Worm (Caenorhabditis elegans) whole organism, L2 larva: ENCODE measurements around the gene K02D3.1.
A peak's percentile ranks its signal among the peaks of the same experiment; 100 is the strongest.

Experiments used
- C34F6.9 ChIP-seq: fragments of 150-350 bp; optimal IDR thresholded peaks from 2 replicates; lab custom pipeline; 2014; ENCODE audit warnings: missing biosample characterization, missing genetic modification characterization
- F13H6.1 ChIP-seq: sonication (generic microtip); optimal IDR thresholded peaks from 2 replicates; lab custom pipeline; 2016; ENCODE audit warnings: missing genetic modification characterization, missing compliant biosample characterization
- Y55F3AM.14 ChIP-seq: fragments of 200-800 bp; sonication (Bioruptor generic); optimal IDR thresholded peaks from 2 replicates; lab custom pipeline; 2018; ENCODE audit warnings: mild to moderate bottlenecking, missing genetic modification characterization, missing compliant biosample characterization
- ZK546.5 ChIP-seq: sonication (generic microtip); optimal IDR thresholded peaks from 2 replicates; lab custom pipeline; 2017; ENCODE audit warnings: missing biosample characterization, missing genetic modification characterization
- alr-1 ChIP-seq: fragments of 150-350 bp; optimal IDR thresholded peaks from 2 replicates; lab custom pipeline; 2014; ENCODE audit warnings: missing biosample characterization, missing genetic modification characterization
- ama-1 ChIP-seq: fragments of 150-350 bp; optimal IDR thresholded peaks from 2 replicates; lab custom pipeline; 2018; ENCODE audit warnings: inconsistent platforms
- blmp-1 ChIP-seq: sonication (generic microtip); optimal IDR thresholded peaks from 2 replicates; lab custom pipeline; 2017; ENCODE audit warnings: missing genetic modification characterization, mild to moderate bottlenecking, missing compliant biosample characterization, antibody characterized with exemption, moderate library complexity; ENCODE audit not compliant: insufficient read depth
- ceh-16 ChIP-seq: fragments of 150-350 bp; optimal IDR thresholded peaks from 2 replicates; lab custom pipeline; 2014; ENCODE audit warnings: missing biosample characterization, missing genetic modification characterization
- ceh-82 ChIP-seq: fragments of 150-350 bp; optimal IDR thresholded peaks from 2 replicates; lab custom pipeline; 2014; ENCODE audit warnings: missing biosample characterization, missing genetic modification characterization
- crh-2 ChIP-seq: sonication (generic microtip); optimal IDR thresholded peaks from 2 replicates; lab custom pipeline; 2017; ENCODE audit warnings: missing biosample characterization, missing genetic modification characterization
- dmd-4 ChIP-seq: sonication (generic microtip); optimal IDR thresholded peaks from 2 replicates; lab custom pipeline; 2017; ENCODE audit warnings: missing biosample characterization, missing genetic modification characterization
- egl-27 ChIP-seq: sonication (generic microtip); optimal IDR thresholded peaks from 3 replicates; lab custom pipeline; 2017; ENCODE audit warnings: missing biosample characterization, missing genetic modification reagents, missing genetic modification characterization
- elt-1 ChIP-seq: fragments of 150-350 bp; optimal IDR thresholded peaks from 2 replicates; lab custom pipeline; 2014; ENCODE audit warnings: missing biosample characterization, missing genetic modification characterization
- elt-3 ChIP-seq: sonication (generic microtip); optimal IDR thresholded peaks from 2 replicates; lab custom pipeline; 2017; ENCODE audit warnings: missing biosample characterization, missing genetic modification characterization
- fos-1 ChIP-seq: fragments of 150-350 bp; optimal IDR thresholded peaks from 2 replicates; lab custom pipeline; 2014; ENCODE audit warnings: missing biosample characterization, missing genetic modification characterization
- gmeb-1 ChIP-seq: fragments of 150-350 bp; optimal IDR thresholded peaks from 2 replicates; lab custom pipeline; 2014; ENCODE audit warnings: missing biosample characterization, missing genetic modification characterization
- lin-11 ChIP-seq: fragments of 150-350 bp; sonication (generic microtip); optimal IDR thresholded peaks from 2 replicates; lab custom pipeline; 2014; ENCODE audit warnings: missing biosample characterization, missing genetic modification characterization, inconsistent platforms, mixed read lengths
- lin-13 ChIP-seq: fragments of 150-350 bp; optimal IDR thresholded peaks from 2 replicates; lab custom pipeline; 2014; ENCODE audit warnings: missing biosample characterization, missing genetic modification reagents, missing genetic modification characterization
- lin-39 ChIP-seq: fragments of 150-350 bp; optimal IDR thresholded peaks from 2 replicates; lab custom pipeline; 2014; ENCODE audit warnings: missing biosample characterization, missing genetic modification reagents, missing genetic modification characterization
- mab-5 ChIP-seq: fragments of 150-350 bp; optimal IDR thresholded peaks from 2 replicates; lab custom pipeline; 2014; ENCODE audit warnings: missing biosample characterization, missing genetic modification characterization
- mbf-1 ChIP-seq: sonication (generic microtip); optimal IDR thresholded peaks from 2 replicates; lab custom pipeline; 2017; ENCODE audit warnings: missing biosample characterization, missing genetic modification characterization
- mdl-1 ChIP-seq, 2 experiments: fragments of 150-350 bp in 1 of 2; sonication (generic microtip) in 1 of 2; optimal IDR thresholded peaks; 2 replicates each; lab custom pipeline; 2017; ENCODE audit warnings: missing biosample characterization in 2 of 2, missing genetic modification characterization in 2 of 2
- nhr-10 ChIP-seq: sonication (generic microtip); optimal IDR thresholded peaks from 2 replicates; lab custom pipeline; 2017; ENCODE audit warnings: missing biosample characterization, missing genetic modification characterization
- nhr-11 ChIP-seq: fragments of 150-350 bp; optimal IDR thresholded peaks from 2 replicates; lab custom pipeline; 2014; ENCODE audit warnings: missing biosample characterization, missing genetic modification characterization
- nhr-12 ChIP-seq: fragments of 150-350 bp; optimal IDR thresholded peaks from 2 replicates; lab custom pipeline; 2014; ENCODE audit warnings: missing biosample characterization, missing genetic modification characterization
- nhr-21 ChIP-seq: fragments of 150-350 bp; optimal IDR thresholded peaks from 2 replicates; lab custom pipeline; 2014; ENCODE audit warnings: missing biosample characterization, missing genetic modification characterization
- nhr-23 ChIP-seq: fragments of 150-350 bp; optimal IDR thresholded peaks from 2 replicates; lab custom pipeline; 2014; ENCODE audit warnings: missing biosample characterization, missing genetic modification reagents, missing genetic modification characterization
- nhr-237 ChIP-seq: fragments of 150-350 bp; optimal IDR thresholded peaks from 2 replicates; lab custom pipeline; 2014; ENCODE audit warnings: missing biosample characterization, missing genetic modification characterization
- nhr-25 ChIP-seq: fragments of 150-350 bp; sonication (generic microtip); optimal IDR thresholded peaks from 3 replicates; lab custom pipeline; 2014; ENCODE audit warnings: missing biosample characterization, missing genetic modification characterization
- nhr-6 ChIP-seq: fragments of 150-350 bp; optimal IDR thresholded peaks from 2 replicates; lab custom pipeline; 2014; ENCODE audit warnings: missing biosample characterization, missing genetic modification characterization
- nhr-77 ChIP-seq: fragments of 150-350 bp; optimal IDR thresholded peaks from 2 replicates; lab custom pipeline; 2014; ENCODE audit warnings: missing biosample characterization, missing genetic modification characterization
- peb-1 ChIP-seq: fragments of 150-350 bp; optimal IDR thresholded peaks from 2 replicates; lab custom pipeline; 2014; ENCODE audit warnings: missing biosample characterization, missing genetic modification characterization
- sem-4 ChIP-seq: fragments of 150-350 bp; optimal IDR thresholded peaks from 2 replicates; lab custom pipeline; 2014; ENCODE audit warnings: missing biosample characterization, missing genetic modification reagents, missing genetic modification characterization
- skn-1 ChIP-seq: sonication (generic microtip); optimal IDR thresholded peaks from 2 replicates; lab custom pipeline; 2017; ENCODE audit warnings: missing biosample characterization, missing genetic modification characterization
- sma-3 ChIP-seq: sonication (generic microtip); optimal IDR thresholded peaks from 2 replicates; lab custom pipeline; 2016; ENCODE audit warnings: missing genetic modification reagents, missing genetic modification characterization, missing compliant biosample characterization
- sma-9 ChIP-seq, 2 experiments: fragments of 150-350 bp in 1 of 2; sonication (generic microtip) in 1 of 2; optimal IDR thresholded peaks; 2 replicates each; lab custom pipeline; 2014 to 2016; ENCODE audit warnings: missing genetic modification characterization in 2 of 2, mild to moderate bottlenecking in 1 of 2, missing biosample characterization in 1 of 2, missing compliant biosample characterization in 1 of 2, missing genetic modification reagents in 1 of 2, moderate library complexity in 1 of 2
- snpc-4 ChIP-seq: fragments of 150-350 bp; optimal IDR thresholded peaks from 2 replicates; lab custom pipeline; 2014; ENCODE audit warnings: missing biosample characterization, missing genetic modification characterization
- unc-39 ChIP-seq: fragments of 150-350 bp; optimal IDR thresholded peaks from 2 replicates; lab custom pipeline; 2014; ENCODE audit warnings: missing biosample characterization, missing genetic modification characterization
- unc-55 ChIP-seq: fragments of 150-350 bp; sonication (generic microtip); optimal IDR thresholded peaks from 3 replicates; lab custom pipeline; 2014; ENCODE audit warnings: missing biosample characterization, missing genetic modification reagents, missing genetic modification characterization
- unc-62 ChIP-seq: fragments of 150-350 bp; optimal IDR thresholded peaks from 2 replicates; lab custom pipeline; 2014; ENCODE audit warnings: missing biosample characterization, missing genetic modification reagents, missing genetic modification characterization
- zag-1 ChIP-seq: fragments of 150-350 bp; optimal IDR thresholded peaks from 2 replicates; lab custom pipeline; 2014; ENCODE audit warnings: missing biosample characterization, missing genetic modification characterization
- ztf-1 ChIP-seq: fragments of 200-800 bp; sonication (Bioruptor generic); conservative IDR thresholded peaks from 2 replicates; pipeline ENCODE4 v1.3.6; 2022; ENCODE audit warnings: missing genetic modification characterization, missing compliant biosample characterization
- ztf-4 ChIP-seq: fragments of 150-350 bp; optimal IDR thresholded peaks from 2 replicates; lab custom pipeline; 2014; ENCODE audit warnings: missing biosample characterization, missing genetic modification characterization

K02D3.1 gene

DNA sequence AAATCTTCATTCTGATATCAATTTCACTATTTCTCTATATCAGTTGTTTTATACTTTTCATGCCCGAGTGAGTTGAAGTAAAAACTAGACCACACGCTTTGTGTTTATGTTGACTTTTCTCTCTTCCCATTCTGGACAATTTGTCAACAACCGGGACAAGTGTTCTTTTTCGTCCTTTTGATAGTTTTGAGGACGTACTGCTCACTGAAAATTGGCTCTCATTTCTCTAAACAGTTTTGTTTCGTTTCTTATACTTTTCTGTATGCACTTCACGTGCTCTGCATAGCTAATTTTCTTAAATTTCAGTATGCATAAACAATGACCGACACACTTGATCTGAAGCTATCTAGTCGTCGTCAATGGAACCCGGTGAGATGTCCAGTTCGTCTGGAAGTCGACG lies 19.1 kb upstream of the K02D3.1 start, which contains the start of gene adm-2:
adm-2 (plus strand) TSS at position 301 of the 400 bp plus-strand sequence.
- TF ChIP-seq nhr-25 = no peak
- TF ChIP-seq egl-27 (tag; lab: Kevin White, UChicago) = no peak
- no peak for TF ChIP-seq dmd-4 (tag; lab: Kevin White, UChicago)
- TF ChIP-seq snpc-4 (tag; lab: Kevin White, UChicago) = no peak
- no peak for TF ChIP-seq F13H6.1
- TF ChIP-seq ama-1 (lab: Kevin White, UChicago) = no peak
- no peak for TF ChIP-seq ZK546.5 (tag; lab: Kevin White, UChicago)

DNA sequence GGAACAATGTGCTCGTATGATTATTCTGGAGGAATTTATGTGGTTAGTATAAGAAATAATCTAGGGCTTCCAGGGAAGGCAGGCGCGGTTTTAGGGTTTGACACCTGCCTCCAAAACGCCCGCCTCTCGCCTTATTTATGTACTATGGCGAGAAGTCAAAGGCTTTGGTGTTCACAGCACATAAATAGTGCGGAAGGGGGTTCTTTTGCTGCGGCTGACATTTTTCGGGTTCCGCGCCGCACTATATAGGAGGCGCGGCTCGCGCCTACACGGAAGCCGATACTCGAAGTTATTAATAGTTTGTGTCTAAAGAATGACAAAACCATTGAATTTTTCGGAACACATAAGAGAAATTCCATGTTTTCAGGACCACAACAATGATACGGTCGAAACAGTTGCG lies 16.4 kb upstream of the K02D3.1 start:
- no peak for TF ChIP-seq nhr-12
- TF ChIP-seq ztf-4 (tag; lab: Kevin White, UChicago) = no peak
- TF ChIP-seq snpc-4 (tag; lab: Kevin White, UChicago) = peak; percentile 61
- TF ChIP-seq unc-55 = no peak

DNA sequence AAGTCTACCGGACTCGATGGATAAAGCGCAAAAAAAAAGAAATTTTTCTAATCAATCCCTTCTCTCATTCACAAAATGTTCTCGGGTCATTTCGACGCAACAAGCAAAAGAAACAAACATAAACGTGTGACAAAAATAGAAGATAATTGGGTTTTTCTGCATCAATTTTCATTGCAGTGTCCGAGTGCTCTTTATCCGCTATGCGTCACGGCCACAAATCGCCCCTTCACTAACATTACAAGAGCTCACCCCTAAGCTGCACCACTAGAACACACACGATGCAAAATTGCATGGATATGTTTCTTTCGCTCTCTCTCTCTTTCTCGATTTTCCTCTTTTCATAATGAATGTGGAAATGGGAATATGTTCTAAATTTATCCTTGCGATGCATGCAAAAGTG lies 10.6 kb upstream of the K02D3.1 start:
- no peak for TF ChIP-seq skn-1 (tag; lab: Kevin White, UChicago)
- TF ChIP-seq nhr-237 (tag; lab: Kevin White, UChicago) = no peak
- no peak for TF ChIP-seq mdl-1 (tag; optimal IDR thresholded peaks at IDR 0.05; lab: Kevin White, UChicago)
- TF ChIP-seq zag-1 = no peak
- TF ChIP-seq lin-11 = peak; percentile 31
- TF ChIP-seq nhr-6 (tag; lab: Kevin White, UChicago) = no peak
- TF ChIP-seq nhr-10 (tag; lab: Kevin White, UChicago) = no peak
- no peak for TF ChIP-seq nhr-21
- TF ChIP-seq unc-55 = peak; percentile 20
- TF ChIP-seq, all 48 proteins: peak for 2

ce11 chrX:13697520-13697919 lies 9.2 kb upstream of the K02D3.1 start:
- TF ChIP-seq elt-3 (tag; lab: Kevin White, UChicago) (no peak), nhr-77 (tag; lab: Kevin White, UChicago) (no peak), nhr-23 (no peak), lin-39 (no peak), mdl-1 (tag; optimal IDR thresholded peaks at IDR 0.05; lab: Kevin White, UChicago) (no peak), gmeb-1 (tag; lab: Kevin White, UChicago) (no peak), Y55F3AM.14 (no peak)

ce11 chrX:13700642-13701233 lies 6.0 kb upstream of the K02D3.1 start:
- peak; percentile 99 for TF ChIP-seq nhr-25
- peak; percentile 80 for TF ChIP-seq elt-1 (tag; lab: Kevin White, UChicago)
- peak; percentile 47 for TF ChIP-seq ama-1 (lab: Kevin White, UChicago)
- TF ChIP-seq nhr-12 = peak; percentile 72
- peak; percentile 100 for TF ChIP-seq nhr-6 (tag; lab: Kevin White, UChicago)
- TF ChIP-seq mbf-1 (tag; lab: Kevin White, UChicago) = peak; percentile 78
- TF ChIP-seq ceh-82 = peak; percentile 99
- TF ChIP-seq ZK546.5 (tag; lab: Kevin White, UChicago) = peak; percentile 81
- 0 out of 2 replicates have a peak, but pooled peaks have one; percentile 78 for TF ChIP-seq ztf-1
- TF ChIP-seq blmp-1 (tag; lab: Kevin White, UChicago) = peak; percentile 91
- TF ChIP-seq sma-9 (GFP tag; optimal IDR thresholded peaks at IDR 0.05; lab: Kevin White, UChicago) = peak; percentile 99
- peak; percentile 69 for TF ChIP-seq sma-9 (tag; optimal IDR thresholded peaks at IDR 0.05; lab: Kevin White, UChicago)
- no peak for TF ChIP-seq elt-3 (tag; lab: Kevin White, UChicago)
- TF ChIP-seq alr-1 (tag; lab: Kevin White, UChicago) = peak; percentile 73
- peak; percentile 82 for TF ChIP-seq dmd-4 (tag; lab: Kevin White, UChicago)
- peak; percentile 99 for TF ChIP-seq sem-4 (tag; lab: Kevin White, UChicago)
- peak; percentile 95 for TF ChIP-seq gmeb-1 (tag; lab: Kevin White, UChicago)
- TF ChIP-seq fos-1 (tag; lab: Kevin White, UChicago) = peak; percentile 99
- TF ChIP-seq lin-13 (GFP tag; lab: Kevin White, UChicago) = peak; percentile 99
- TF ChIP-seq unc-62 (GFP tag; lab: Kevin White, UChicago) = peak; percentile 97
- TF ChIP-seq lin-39 = peak; percentile 100
- TF ChIP-seq ceh-16 = peak; percentile 98
- peak; percentile 99 for TF ChIP-seq zag-1
- TF ChIP-seq nhr-237 (tag; lab: Kevin White, UChicago) = peak; percentile 99
- peak; percentile 99 for TF ChIP-seq mab-5 (tag; lab: Kevin White, UChicago)
- peak; percentile 93 to 96 for TF ChIP-seq mdl-1 (tag; optimal IDR thresholded peaks at IDR 0.05; lab: Kevin White, UChicago)
- TF ChIP-seq peb-1 (tag; lab: Kevin White, UChicago) = peak; percentile 66
- TF ChIP-seq sma-3 (GFP tag; lab: Kevin White, UChicago) = peak; percentile 99
- peak; percentile 100 for TF ChIP-seq nhr-21
- peak; percentile 100 for TF ChIP-seq C34F6.9
- peak; percentile 70 for TF ChIP-seq nhr-11 (tag; lab: Kevin White, UChicago)
- TF ChIP-seq unc-39 = peak; percentile 99
- TF ChIP-seq crh-2 (tag; lab: Kevin White, UChicago) = peak; percentile 100
- TF ChIP-seq F13H6.1 = peak; percentile 99
- TF ChIP-seq lin-11 = peak; percentile 97
- peak; percentile 97 for TF ChIP-seq nhr-77 (tag; lab: Kevin White, UChicago)
- peak; percentile 94 for TF ChIP-seq snpc-4 (tag; lab: Kevin White, UChicago)
